Worm (Caenorhabditis elegans) whole organism, early embryonic: ENCODE results near the gene lev-9.
A peak's percentile ranks its signal among the peaks of the same experiment; 100 is the strongest.

Experiments
- B0310.2 ChIP-seq: sonication (generic microtip); optimal IDR thresholded peaks from 2 replicates; lab custom pipeline; 2016; ENCODE audit warnings: mild to moderate bottlenecking, missing genetic modification characterization, missing compliant biosample characterization
- F13C5.2 ChIP-seq: sonication (generic microtip); optimal IDR thresholded peaks from 2 replicates; lab custom pipeline; 2017; ENCODE audit warnings: mild to moderate bottlenecking, missing genetic modification characterization, inconsistent platforms, missing compliant biosample characterization
- aly-1 ChIP-seq: sonication (generic microtip); optimal IDR thresholded peaks from 2 replicates; lab custom pipeline; 2016; ENCODE audit warnings: missing genetic modification characterization, missing compliant biosample characterization
- ama-1 ChIP-seq: fragments of 150-350 bp; optimal IDR thresholded peaks from 2 replicates; lab custom pipeline; 2014
- ceh-13 ChIP-seq: fragments of 200-800 bp; sonication (Bioruptor generic); optimal IDR thresholded peaks from 2 replicates; lab custom pipeline; 2018; ENCODE audit warnings: mild to moderate bottlenecking, missing genetic modification characterization, missing compliant biosample characterization
- ceh-36 ChIP-seq: sonication (generic microtip); optimal IDR thresholded peaks from 2 replicates; lab custom pipeline; 2016; ENCODE audit warnings: missing genetic modification characterization, inconsistent platforms, missing compliant biosample characterization
- ets-7 ChIP-seq: sonication (generic microtip); optimal IDR thresholded peaks from 2 replicates; lab custom pipeline; 2016; ENCODE audit warnings: missing genotype, missing genetic modification characterization, missing compliant biosample characterization
- flt-1 ChIP-seq: fragments of 200-800 bp; sonication (Bioruptor generic); IDR thresholded peaks from 2 replicates; pipeline ENCODE4 v1.3.6; 2022; ENCODE audit warnings: missing genetic modification characterization, missing compliant biosample characterization
- hmbx-1 ChIP-seq: sonication (generic microtip); optimal IDR thresholded peaks from 2 replicates; lab custom pipeline; 2016; ENCODE audit warnings: mild to moderate bottlenecking, missing genetic modification characterization, missing compliant biosample characterization
- hmg-4 ChIP-seq: fragments of 200-800 bp; sonication (Bioruptor generic); optimal IDR thresholded peaks from 2 replicates; lab custom pipeline; 2018; ENCODE audit warnings: mild to moderate bottlenecking, missing genetic modification characterization, missing compliant biosample characterization
- hnd-1 ChIP-seq: sonication (generic microtip); optimal IDR thresholded peaks from 2 replicates; lab custom pipeline; 2016; ENCODE audit warnings: missing genetic modification characterization, missing compliant biosample characterization
- pes-1 ChIP-seq: fragments of 200-800 bp; sonication (Bioruptor generic); IDR thresholded peaks from 2 replicates; pipeline ENCODE4 v1.3.6; 2022; ENCODE audit warnings: missing genetic modification reagents, missing genetic modification characterization, missing compliant biosample characterization
- scrt-1 ChIP-seq: fragments of 200-800 bp; sonication (Bioruptor generic); IDR thresholded peaks from 2 replicates; pipeline ENCODE4 v1.3.6; 2022; ENCODE audit warnings: missing genetic modification characterization, missing compliant biosample characterization
- sea-1 ChIP-seq: fragments of 200-800 bp; sonication (Bioruptor generic); conservative IDR thresholded peaks from 2 replicates; pipeline ENCODE4 v1.3.6; 2022; ENCODE audit warnings: missing genetic modification characterization, missing compliant biosample characterization
- tbx-11 ChIP-seq: fragments of 200-800 bp; sonication (Bioruptor generic); IDR thresholded peaks from 2 replicates; pipeline ENCODE4 v1.3.6; 2022; ENCODE audit warnings: missing genetic modification characterization, missing compliant biosample characterization
- tbx-37 ChIP-seq: fragments of 200-800 bp; sonication (Bioruptor generic); conservative IDR thresholded peaks from 2 replicates; pipeline ENCODE4 v1.3.6; 2022; ENCODE audit warnings: missing genetic modification reagents, missing genetic modification characterization, missing compliant biosample characterization
- tra-4 ChIP-seq: sonication (generic microtip); optimal IDR thresholded peaks from 2 replicates; lab custom pipeline; 2017; ENCODE audit warnings: missing genetic modification characterization, missing compliant biosample characterization

The lev-9 gene

ce11 chrX:6289038-6289437, 2.5 kb downstream of the lev-9 start:
- TF ChIP-seq hmbx-1 (tag; lab: Kevin White, UChicago): no peak
- no peak for TF ChIP-seq ceh-13 (GFP tag; lab: Kevin White, UChicago)
- no peak for TF ChIP-seq aly-1 (tag; lab: Kevin White, UChicago)
- no peak for TF ChIP-seq pes-1 (GFP tag; lab: Robert Waterston, UW)
- TF ChIP-seq tbx-37 (GFP tag; lab: Robert Waterston, UW): no peak
- no peak for TF ChIP-seq B0310.2 (tag; lab: Kevin White, UChicago)
- no peak for TF ChIP-seq ets-7 (tag; lab: Kevin White, UChicago)
- no peak for TF ChIP-seq hnd-1
- TF ChIP-seq F13C5.2 (tag; lab: Kevin White, UChicago): no peak

- TF ChIP-seq sea-1 (GFP tag; lab: Robert Waterston, UW) (peak; percentile 80), F13C5.2 (tag; lab: Kevin White, UChicago) (no peak), tbx-37 (GFP tag; lab: Robert Waterston, UW) (peak; percentile 45; the same call in 1 of the 2 replicates), pes-1 (GFP tag; lab: Robert Waterston, UW) (peak; percentile 87), B0310.2 (tag; lab: Kevin White, UChicago) (peak; percentile 12), ceh-13 (GFP tag; lab: Kevin White, UChicago) (peak; percentile 63), ama-1 (no peak), hmg-4 (GFP tag; lab: Kevin White, UChicago) (peak; percentile 23), hnd-1 (no peak), ets-7 (tag; lab: Kevin White, UChicago) (no peak), tra-4 (tag; lab: Kevin White, UChicago) (no peak), scrt-1 (GFP tag; lab: Robert Waterston, UW) (peak; percentile 75), tbx-11 (GFP tag; lab: Robert Waterston, UW) (peak; percentile 63; the same call in 1 of the 2 replicates), hmbx-1 (tag; lab: Kevin White, UChicago) (peak; percentile 21), flt-1 (GFP tag; lab: Robert Waterston, UW) (peak; percentile 71; the same call in 1 of the 2 replicates), aly-1 (tag; lab: Kevin White, UChicago) (no peak), ceh-36 (tag; lab: Kevin White, UChicago) (peak; percentile 75)
Measured at ce11 chrX:6286154-6286553, 5.4 kb downstream of the lev-9 start.

ce11 chrX:6280998-6281397, 10.5 kb downstream of the lev-9 start:
- no peak for TF ChIP-seq hmg-4 (GFP tag; lab: Kevin White, UChicago)

- no peak for TF ChIP-seq pes-1 (GFP tag; lab: Robert Waterston, UW)
- TF ChIP-seq tbx-37 (GFP tag; lab: Robert Waterston, UW): no peak
- no peak for TF ChIP-seq ceh-36 (tag; lab: Kevin White, UChicago)
- no peak for TF ChIP-seq ets-7 (tag; lab: Kevin White, UChicago)
- TF ChIP-seq hmg-4 (GFP tag; lab: Kevin White, UChicago): no peak
- no peak for TF ChIP-seq sea-1 (GFP tag; lab: Robert Waterston, UW)
- TF ChIP-seq ama-1: no peak
- TF ChIP-seq hnd-1: no peak
- TF ChIP-seq aly-1 (tag; lab: Kevin White, UChicago): no peak
- no peak for TF ChIP-seq B0310.2 (tag; lab: Kevin White, UChicago)
- TF ChIP-seq scrt-1 (GFP tag; lab: Robert Waterston, UW): no peak
- no peak for TF ChIP-seq ceh-13 (GFP tag; lab: Kevin White, UChicago)
- TF ChIP-seq hmbx-1 (tag; lab: Kevin White, UChicago): no peak
- no peak for TF ChIP-seq tbx-11 (GFP tag; lab: Robert Waterston, UW)
- TF ChIP-seq flt-1 (GFP tag; lab: Robert Waterston, UW): no peak
- TF ChIP-seq tra-4 (tag; lab: Kevin White, UChicago): no peak
- TF ChIP-seq F13C5.2 (tag; lab: Kevin White, UChicago): no peak
Measured at ce11 chrX:6279625-6280024, 11.9 kb downstream of the lev-9 start, which contains the start of gene col-166. col-166 (plus strand) TSS chrX:6280016.

- no peak for TF ChIP-seq B0310.2 (tag; lab: Kevin White, UChicago)
- no peak for TF ChIP-seq flt-1 (GFP tag; lab: Robert Waterston, UW)
- TF ChIP-seq scrt-1 (GFP tag; lab: Robert Waterston, UW): no peak
- TF ChIP-seq ceh-13 (GFP tag; lab: Kevin White, UChicago): no peak
- no peak for TF ChIP-seq tra-4 (tag; lab: Kevin White, UChicago)
- TF ChIP-seq tbx-11 (GFP tag; lab: Robert Waterston, UW): no peak
- no peak for TF ChIP-seq hmg-4 (GFP tag; lab: Kevin White, UChicago)
- no peak for TF ChIP-seq ceh-36 (tag; lab: Kevin White, UChicago)
- TF ChIP-seq sea-1 (GFP tag; lab: Robert Waterston, UW): no peak
- TF ChIP-seq pes-1 (GFP tag; lab: Robert Waterston, UW): no peak
- TF ChIP-seq F13C5.2 (tag; lab: Kevin White, UChicago): no peak
- TF ChIP-seq aly-1 (tag; lab: Kevin White, UChicago): no peak
- no peak for TF ChIP-seq hmbx-1 (tag; lab: Kevin White, UChicago)
Measured at ce11 chrX:6278296-6278695, 13.2 kb downstream of the lev-9 start.

ce11 chrX:6277252-6277651, 14.3 kb downstream of the lev-9 start:
- TF ChIP-seq ceh-13 (GFP tag; lab: Kevin White, UChicago) (no peak), hmbx-1 (tag; lab: Kevin White, UChicago) (no peak), hnd-1 (no peak), tbx-11 (GFP tag; lab: Robert Waterston, UW) (no peak), flt-1 (GFP tag; lab: Robert Waterston, UW) (no peak), B0310.2 (tag; lab: Kevin White, UChicago) (no peak), hmg-4 (GFP tag; lab: Kevin White, UChicago) (no peak), scrt-1 (GFP tag; lab: Robert Waterston, UW) (no peak), pes-1 (GFP tag; lab: Robert Waterston, UW) (no peak), ets-7 (tag; lab: Kevin White, UChicago) (no peak), ama-1 (no peak), sea-1 (GFP tag; lab: Robert Waterston, UW) (no peak), tra-4 (tag; lab: Kevin White, UChicago) (no peak), ceh-36 (tag; lab: Kevin White, UChicago) (no peak), F13C5.2 (tag; lab: Kevin White, UChicago) (no peak), tbx-37 (GFP tag; lab: Robert Waterston, UW) (no peak)
